Fruit fly (Drosophila melanogaster) whole organism, embryonic: ENCODE results near the gene Dpy-30L1.

Experiments
- Antp ChIP-seq: fragments of 200-800 bp; sonication (Bioruptor generic); optimal IDR thresholded peaks from 3 replicates; lab custom pipeline; 2016; ENCODE audit warnings: missing biosample characterization, missing genetic modification characterization
- CG10431 ChIP-seq: fragments of 200-800 bp; sonication (Bioruptor generic); optimal IDR thresholded peaks from 3 replicates; lab custom pipeline; 2018; ENCODE audit warnings: missing biosample characterization, mild to moderate bottlenecking, missing genetic modification characterization
- CG10543 ChIP-seq: fragments of 200-800 bp; sonication (Bioruptor generic); optimal IDR thresholded peaks from 3 replicates; lab custom pipeline; 2017; ENCODE audit warnings: missing biosample characterization, mild to moderate bottlenecking, missing genetic modification characterization, moderate library complexity
- CG10565 ChIP-seq: fragments of 200-800 bp; sonication (Bioruptor generic); optimal IDR thresholded peaks from 3 replicates; lab custom pipeline; 2016; ENCODE audit warnings: missing biosample characterization, mild to moderate bottlenecking, missing genetic modification characterization
- CG11695 ChIP-seq: fragments of 200-800 bp; sonication (Bioruptor generic); IDR thresholded peaks from 3 replicates; pipeline ENCODE4 v1.3.6; 2022; ENCODE audit warnings: missing biosample characterization, missing genetic modification characterization
- CG13287 ChIP-seq: fragments of 200-800 bp; sonication (Bioruptor generic); IDR thresholded peaks from 2 replicates; pipeline ENCODE4 v1.3.6; 2022; ENCODE audit warnings: missing biosample characterization, missing genetic modification characterization; ENCODE audit not compliant: partially characterized antibody
- CG14965 ChIP-seq: fragments of 200-800 bp; sonication (Bioruptor generic); optimal IDR thresholded peaks from 2 replicates; lab custom pipeline; 2016; ENCODE audit warnings: missing biosample characterization, missing genetic modification characterization, borderline replicate concordance
- CG15479 ChIP-seq: fragments of 200-800 bp; sonication (Bioruptor generic); optimal IDR thresholded peaks from 3 replicates; lab custom pipeline; 2019; ENCODE audit warnings: missing biosample characterization, mild to moderate bottlenecking, missing genetic modification characterization, moderate library complexity
- CG15696 ChIP-seq: fragments of 200-800 bp; sonication (Bioruptor generic); optimal IDR thresholded peaks from 2 replicates; lab custom pipeline; 2019; ENCODE audit warnings: missing biosample characterization, mild to moderate bottlenecking, missing genetic modification characterization, moderate library complexity
- CG1602 ChIP-seq: fragments of 200-800 bp; sonication (Bioruptor generic); optimal IDR thresholded peaks from 3 replicates; lab custom pipeline; 2016; ENCODE audit warnings: missing biosample characterization, missing genetic modification characterization
- CG17186 ChIP-seq: fragments of 200-800 bp; sonication (Bioruptor generic); optimal IDR thresholded peaks from 3 replicates; lab custom pipeline; 2017; ENCODE audit warnings: missing biosample characterization, missing genetic modification reagents, missing genetic modification characterization
- CG1792 ChIP-seq: fragments of 200-800 bp; sonication (Bioruptor generic); optimal IDR thresholded peaks from 2 replicates; lab custom pipeline; 2016; ENCODE audit warnings: missing biosample characterization, missing genetic modification characterization
- CG18262 ChIP-seq: fragments of 200-800 bp; optimal IDR thresholded peaks from 3 replicates; lab custom pipeline; 2019; ENCODE audit warnings: missing biosample characterization, mild to moderate bottlenecking, missing genetic modification characterization, moderate library complexity
- CG18476 ChIP-seq: fragments of 200-800 bp; sonication (Bioruptor generic); optimal IDR thresholded peaks from 2 replicates; lab custom pipeline; 2016; ENCODE audit warnings: missing biosample characterization, mild to moderate bottlenecking, missing genetic modification characterization
- CG2712 ChIP-seq: fragments of 200-800 bp; optimal IDR thresholded peaks from 3 replicates; lab custom pipeline; 2019; ENCODE audit warnings: missing biosample characterization, mild to moderate bottlenecking, missing genetic modification characterization, moderate library complexity
- CG4424 ChIP-seq: fragments of 200-800 bp; sonication (Bioruptor generic); optimal IDR thresholded peaks from 3 replicates; lab custom pipeline; 2016; ENCODE audit warnings: missing biosample characterization, missing genetic modification characterization
- CG7745 ChIP-seq: fragments of 200-800 bp; sonication (Bioruptor generic); optimal IDR thresholded peaks from 2 replicates; lab custom pipeline; 2018; ENCODE audit warnings: missing biosample characterization, mild to moderate bottlenecking, missing genetic modification characterization, moderate library complexity
- CG8765 ChIP-seq: fragments of 200-800 bp; sonication (Bioruptor generic); IDR thresholded peaks from 2 replicates; pipeline ENCODE4 v1.3.6; 2022; ENCODE audit warnings: missing biosample characterization, missing genetic modification characterization
- Ets65A ChIP-seq: fragments of 200-800 bp; sonication (Bioruptor generic); peaks from one replicate; lab custom pipeline; 2016; ENCODE audit warnings: missing biosample characterization, missing genetic modification characterization
- Fer2 ChIP-seq: fragments of 200-800 bp; sonication (Bioruptor generic); optimal IDR thresholded peaks from 2 replicates; lab custom pipeline; 2018; ENCODE audit warnings: missing biosample characterization, mild to moderate bottlenecking, missing genetic modification characterization, moderate library complexity
- HLH3B ChIP-seq: fragments of 200-800 bp; sonication (Bioruptor generic); IDR thresholded peaks from 2 replicates; pipeline ENCODE4 v1.3.6; 2022; ENCODE audit warnings: missing biosample characterization, missing genetic modification characterization
- Kr ChIP-seq: fragments of 200-800 bp; sonication (Bioruptor generic); optimal IDR thresholded peaks from 2 replicates; lab custom pipeline; 2017; ENCODE audit warnings: missing biosample characterization, mild to moderate bottlenecking, missing genetic modification characterization
- Med ChIP-seq: fragments of 200-800 bp; sonication (Bioruptor generic); peaks from one replicate; lab custom pipeline; 2016; ENCODE audit warnings: missing biosample characterization, missing genetic modification characterization, mild to moderate bottlenecking, inconsistent platforms, moderate library complexity
- NFAT ChIP-seq: fragments of 200-800 bp; sonication (Bioruptor generic); IDR thresholded peaks from 2 replicates; pipeline ENCODE4 v1.3.6; 2022; ENCODE audit warnings: missing biosample characterization, missing genetic modification characterization
- NK7.1 ChIP-seq: fragments of 200-800 bp; sonication (Bioruptor generic); optimal IDR thresholded peaks from 3 replicates; lab custom pipeline; 2016; ENCODE audit warnings: missing biosample characterization, missing genetic modification characterization
- Ptx1 ChIP-seq: fragments of 200-800 bp; sonication (Bioruptor generic); IDR thresholded peaks from 2 replicates; pipeline ENCODE4 v1.3.6; 2022; ENCODE audit warnings: missing biosample characterization, missing genetic modification characterization
- Sox102F ChIP-seq: fragments of 200-800 bp; sonication (Bioruptor generic); optimal IDR thresholded peaks from 2 replicates; lab custom pipeline; 2018; ENCODE audit warnings: missing biosample characterization, mild to moderate bottlenecking, missing genetic modification characterization, moderate library complexity
- Stat92E ChIP-seq, 3 experiments: fragments of >200 bp in 2 of 3; fragments of 200-800 bp in 1 of 3; sonication (Bioruptor generic) in 1 of 3; optimal IDR thresholded peaks; 2 replicates each; lab custom pipeline; 2017 to 2019; ENCODE audit warnings: missing biosample characterization in 3 of 3, missing genetic modification characterization in 3 of 3, mild to moderate bottlenecking in 1 of 3, moderate library complexity in 1 of 3
- abd-A ChIP-seq: fragments of 200-800 bp; sonication (Bioruptor generic); optimal IDR thresholded peaks from 3 replicates; lab custom pipeline; 2019; ENCODE audit warnings: missing biosample characterization, mild to moderate bottlenecking, missing genetic modification characterization, moderate library complexity
- bab2 ChIP-seq: fragments of 200-800 bp; sonication (Bioruptor generic); optimal IDR thresholded peaks from 2 replicates; lab custom pipeline; 2016; ENCODE audit warnings: missing biosample characterization, missing genetic modification characterization
- bsh ChIP-seq, 2 experiments: fragments of 200-800 bp; sonication (Bioruptor generic); optimal IDR thresholded peaks; 2 replicates each; lab custom pipeline; 2017 to 2018; ENCODE audit warnings: mild to moderate bottlenecking in 2 of 2, missing biosample characterization in 2 of 2, missing genetic modification characterization in 2 of 2, moderate library complexity in 1 of 2
- chm ChIP-seq: fragments of 200-800 bp; sonication (Bioruptor generic); IDR thresholded peaks from 2 replicates; pipeline ENCODE4 v1.3.6; 2022; ENCODE audit warnings: missing biosample characterization, missing genetic modification characterization
- ci ChIP-seq: fragments of 200-800 bp; sonication (Bioruptor generic); IDR thresholded peaks from 3 replicates; pipeline ENCODE4 v1.3.6; 2022; ENCODE audit warnings: missing biosample characterization, missing genetic modification characterization
- crp ChIP-seq, 2 experiments: fragments of 200-800 bp; sonication (Bioruptor generic); optimal IDR thresholded peaks; 2 replicates in 1 of 2; 3 replicates in 1 of 2; lab custom pipeline; 2017; ENCODE audit warnings: missing biosample characterization in 2 of 2, missing genetic modification characterization in 2 of 2, mild to moderate bottlenecking in 1 of 2, moderate library complexity in 1 of 2
- cwo ChIP-seq: fragments of 200-800 bp; sonication (Bioruptor generic); optimal IDR thresholded peaks from 3 replicates; lab custom pipeline; 2017; ENCODE audit warnings: missing biosample characterization, missing genetic modification characterization, mild to moderate bottlenecking, moderate library complexity, missing genetic modification reagents
- dati ChIP-seq: fragments of 200-800 bp; sonication (Bioruptor generic); IDR thresholded peaks from 2 replicates; pipeline ENCODE4 v1.3.6; 2022; ENCODE audit warnings: missing biosample characterization, missing genetic modification characterization
- dmrt99B ChIP-seq: fragments of 200-800 bp; sonication (Bioruptor generic); optimal IDR thresholded peaks from 2 replicates; lab custom pipeline; 2018; ENCODE audit warnings: missing biosample characterization, mild to moderate bottlenecking, missing genetic modification characterization, moderate library complexity
- esg ChIP-seq: fragments of 200-800 bp; sonication (Bioruptor generic); conservative IDR thresholded peaks from 2 replicates; pipeline ENCODE4 v1.3.6; 2022; ENCODE audit warnings: missing biosample characterization, missing genetic modification characterization
- eve ChIP-seq, 2 experiments: fragments of >200 bp; optimal IDR thresholded peaks; 2 replicates each; lab custom pipeline; 2017; ENCODE audit warnings: missing biosample characterization in 2 of 2, missing genetic modification characterization in 2 of 2
- fru ChIP-seq: fragments of >200 bp; optimal IDR thresholded peaks from 2 replicates; lab custom pipeline; 2017
- lmd ChIP-seq: fragments of 200-800 bp; sonication (Bioruptor generic); IDR thresholded peaks from 2 replicates; pipeline ENCODE4 v1.3.6; 2022; ENCODE audit warnings: missing biosample characterization, missing genetic modification characterization
- odd ChIP-seq: fragments of 200-800 bp; sonication (Bioruptor generic); optimal IDR thresholded peaks from 2 replicates; lab custom pipeline; 2017; ENCODE audit warnings: missing biosample characterization, mild to moderate bottlenecking, missing genetic modification characterization
- pros ChIP-seq: fragments of 200-800 bp; sonication (Bioruptor generic); optimal IDR thresholded peaks from 3 replicates; lab custom pipeline; 2019; ENCODE audit warnings: missing biosample characterization, mild to moderate bottlenecking, missing genetic modification characterization, moderate library complexity
- psq ChIP-seq: fragments of 200-800 bp; sonication (Bioruptor generic); optimal IDR thresholded peaks from 2 replicates; lab custom pipeline; 2017; ENCODE audit warnings: missing biosample characterization, missing genetic modification characterization
- sens-2 ChIP-seq: fragments of 200-800 bp; sonication (Bioruptor generic); IDR thresholded peaks from 2 replicates; pipeline ENCODE4 v1.3.6; 2022; ENCODE audit warnings: missing biosample characterization, missing genetic modification characterization
- tup ChIP-seq: fragments of 200-800 bp; sonication (Bioruptor generic); optimal IDR thresholded peaks from 2 replicates; lab custom pipeline; 2016; ENCODE audit warnings: missing biosample characterization, mild to moderate bottlenecking, missing genetic modification characterization, moderate library complexity
- wor ChIP-seq: fragments of 200-800 bp; sonication (Bioruptor generic); IDR thresholded peaks from 2 replicates; pipeline ENCODE4 v1.3.6; 2022; ENCODE audit warnings: missing biosample characterization, missing genetic modification characterization
- zen2 ChIP-seq: fragments of 200-800 bp; sonication (Bioruptor generic); IDR thresholded peaks from 3 replicates; pipeline ENCODE4 v1.3.6; 2022; ENCODE audit warnings: missing biosample characterization, missing genetic modification characterization; ENCODE audit not compliant: partially characterized antibody

Dpy-30L1 gene

DNA sequence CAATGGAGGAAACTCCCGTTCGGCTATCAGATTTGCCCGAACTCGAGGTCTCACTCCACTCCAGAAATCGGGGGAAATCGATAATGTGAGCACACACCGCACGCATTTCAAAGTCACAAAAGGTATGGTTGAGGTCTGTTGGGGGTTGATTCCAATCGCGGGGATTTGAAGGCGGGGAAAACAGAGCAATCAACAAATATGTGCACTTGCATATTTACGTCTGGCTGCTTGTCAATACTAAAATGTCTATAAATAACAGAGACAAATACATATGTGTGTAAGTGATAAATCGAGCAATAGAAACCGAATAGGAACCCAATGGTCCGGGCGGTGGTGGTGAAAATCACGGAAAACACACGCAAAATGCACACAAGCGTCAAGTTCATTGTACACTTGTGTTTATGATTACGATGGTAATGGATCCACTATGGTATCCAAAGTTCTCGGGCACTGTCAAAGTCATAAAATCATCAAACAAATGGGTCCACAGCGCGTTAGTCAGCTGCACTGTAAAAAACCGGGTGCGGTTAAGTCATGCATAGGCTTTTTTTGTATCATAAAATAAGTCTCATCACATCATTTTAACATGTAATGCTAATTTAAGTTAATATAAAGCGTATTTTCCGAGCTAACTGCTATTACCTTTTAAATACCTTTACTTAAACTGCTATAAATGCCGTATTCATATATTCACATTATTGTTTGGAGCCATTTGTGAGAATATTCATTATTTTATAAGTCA is 19.6 kb downstream of the Dpy-30L1 start (continued):
- TF ChIP-seq dati (GFP tag; lab: Robert Waterston, UW), result peak; percentile 84
- peak; percentile 62 for TF ChIP-seq abd-A (tag; lab: Kevin White, UChicago)
- TF ChIP-seq CG10543 (GFP tag; lab: Kevin White, UChicago), result peak; percentile 75
- peak in 1 of 3 experiments; percentile 31 for TF ChIP-seq Stat92E (GFP tag; optimal IDR thresholded peaks at IDR 0.05; lab: Kevin White, UChicago)
- no peak for TF ChIP-seq fru
- peak; percentile 72 for TF ChIP-seq CG10431
- peak; percentile 91 for TF ChIP-seq Ets65A (GFP tag; lab: Kevin White, UChicago)
- peak; percentile 80; the same call in 2 of the 3 replicates for TF ChIP-seq CG11695 (GFP tag; lab: Robert Waterston, UW)
- no peak for TF ChIP-seq CG8765 (GFP tag; lab: Robert Waterston, UW)
- peak; percentile 58; the same call in 1 of the 2 replicates for TF ChIP-seq sens-2
- TF ChIP-seq Antp, result peak; percentile 74
- peak; percentile 99 for TF ChIP-seq CG15696 (tag; lab: Kevin White, UChicago)
- TF ChIP-seq tup (GFP tag; lab: Kevin White, UChicago), result peak; percentile 86
- TF ChIP-seq eve (GFP tag; optimal IDR thresholded peaks at IDR 0.05; lab: Kevin White, UChicago), result peak in 1 of 2 experiments; percentile 89
- TF ChIP-seq crp (GFP tag; optimal IDR thresholded peaks at IDR 0.05; lab: Kevin White, UChicago), result peak in 1 of 2 experiments; percentile 62
- peak; percentile 51 for TF ChIP-seq dmrt99B
- TF ChIP-seq odd (GFP tag; lab: Kevin White, UChicago), result peak; percentile 90
- TF ChIP-seq Ptx1 (GFP tag; lab: Robert Waterston, UW), result 0 out of 2 replicates have a peak, but pooled peaks have one; percentile 51
- peak; percentile 85 for TF ChIP-seq CG4424 (GFP tag; lab: Kevin White, UChicago)
- no peak for TF ChIP-seq zen2 (GFP tag; lab: Robert Waterston, UW)
- TF ChIP-seq bsh (GFP tag; optimal IDR thresholded peaks at IDR 0.05; lab: Kevin White, UChicago), result peak in 1 of 2 experiments; percentile 95
- peak; percentile 92; the same call in 1 of the 2 replicates for TF ChIP-seq chm (GFP tag; lab: Robert Waterston, UW)
- TF ChIP-seq Fer2 (tag; lab: Kevin White, UChicago), result peak; percentile 62
- peak; percentile 39 for TF ChIP-seq cwo (GFP tag; lab: Kevin White, UChicago)
- peak; percentile 88 for TF ChIP-seq CG1602 (GFP tag; lab: Kevin White, UChicago)
- peak; percentile 97 for TF ChIP-seq CG1792 (GFP tag; lab: Kevin White, UChicago)
- TF ChIP-seq HLH3B (GFP tag; lab: Robert Waterston, UW), result peak; percentile 81
- TF ChIP-seq Med (GFP tag; lab: Kevin White, UChicago), result peak; percentile 96
- peak; percentile 86 for TF ChIP-seq Sox102F (GFP tag; lab: Kevin White, UChicago)
- peak; percentile 93 for TF ChIP-seq ci
- TF ChIP-seq CG13287, result no peak
- TF ChIP-seq NFAT (GFP tag; lab: Robert Waterston, UW), result no peak
- peak; percentile 88 for TF ChIP-seq CG14965
- TF ChIP-seq CG7745 (tag; lab: Kevin White, UChicago), result peak; percentile 93
- TF ChIP-seq CG18476, result peak; percentile 73
- TF ChIP-seq esg (GFP tag; lab: Robert Waterston, UW), result no peak
- TF ChIP-seq pros (GFP tag; lab: Kevin White, UChicago), result peak; percentile 39
- TF ChIP-seq NK7.1 (GFP tag; lab: Kevin White, UChicago), result peak; percentile 88
- peak; percentile 97 for TF ChIP-seq Kr (GFP tag; lab: Kevin White, UChicago)
- peak; percentile 86 for TF ChIP-seq CG18262 (tag; lab: Kevin White, UChicago)
- TF ChIP-seq wor, result no peak
- peak; percentile 83 for TF ChIP-seq CG2712 (tag; lab: Kevin White, UChicago)
- peak; percentile 88 for TF ChIP-seq psq
- peak; percentile 25 for TF ChIP-seq CG10565
- TF ChIP-seq CG17186 (GFP tag; lab: Kevin White, UChicago), result peak; percentile 90
- TF ChIP-seq lmd (GFP tag; lab: Robert Waterston, UW), result peak; percentile 28
- TF ChIP-seq bab2, result peak; percentile 98
- TF ChIP-seq CG15479 (GFP tag; lab: Kevin White, UChicago), result peak; percentile 37
